Fruit fly (Drosophila melanogaster) Kc167 (cell line): ENCODE results near the gene Cp16.

Experiments
- Myc ChIP-seq: fragments of >200 bp; optimal IDR thresholded peaks from 2 replicates; lab custom pipeline; 2017; ENCODE audit warnings: missing external identifiers
- h ChIP-seq: fragments of >200 bp; optimal IDR thresholded peaks from 3 replicates; lab custom pipeline; 2018; ENCODE audit warnings: missing external identifiers

- TF ChIP-seq h (no peak), Myc (lab: Kevin White, UChicago) (no peak)
Measured at dm6 chr3L:8770616-8771229, 39.0 kb downstream of the Cp16 start.
